Worm (Caenorhabditis elegans) whole organism, midembryonic: ENCODE data around the gene Y39B6A.30.
"Not testable (repeated sequence)": the region's sequence is repeated elsewhere in the genome, so short reads cannot be mapped to it uniquely, and the experiment has no call there.

ENCODE experiments used
- klf-2 ChIP-seq: fragments of 200-800 bp; sonication (Bioruptor generic); conservative IDR thresholded peaks from 2 replicates; pipeline ENCODE4 v1.3.6; 2022; ENCODE audit warnings: missing genetic modification reagents, missing genetic modification characterization, missing compliant biosample characterization
- med-1 ChIP-seq: sonication (generic microtip); optimal IDR thresholded peaks from 2 replicates; lab custom pipeline; 2017; ENCODE audit warnings: missing genetic modification characterization, mild to moderate bottlenecking, missing compliant biosample characterization, antibody characterized with exemption, missing genetic modification reagents; ENCODE audit not compliant: insufficient read depth
- ref-1 ChIP-seq: fragments of 200-800 bp; sonication (Bioruptor generic); conservative IDR thresholded peaks from 2 replicates; pipeline ENCODE4 v1.3.6; 2022; ENCODE audit warnings: missing genetic modification reagents, missing genetic modification characterization, missing compliant biosample characterization
- ztf-29 ChIP-seq: fragments of 200-800 bp; sonication (Bioruptor generic); IDR thresholded peaks from 2 replicates; pipeline ENCODE4 v1.3.6; 2022; ENCODE audit warnings: missing genetic modification reagents, missing genetic modification characterization, missing compliant biosample characterization

DNA sequence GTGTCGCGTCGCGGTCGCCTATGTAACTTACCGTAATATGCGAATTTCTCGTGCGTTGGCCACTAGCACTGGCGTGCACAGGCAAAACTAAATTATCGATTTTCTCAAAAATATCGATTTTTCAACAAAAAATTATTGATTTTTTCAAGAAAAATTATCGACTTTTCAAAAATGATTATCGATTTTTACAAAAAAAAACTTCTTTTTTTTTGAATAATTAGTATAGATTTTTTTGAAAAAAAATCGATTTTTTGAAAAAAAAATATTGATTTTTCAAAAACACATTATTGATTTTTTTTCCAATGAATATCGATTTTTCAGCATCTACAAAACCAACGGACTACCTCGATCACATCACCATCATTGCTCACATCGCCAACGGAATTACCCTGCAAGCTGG, 567 bp downstream of the Y39B6A.30 start:
- not testable (repeated sequence) for TF ChIP-seq ztf-29 (GFP tag; lab: Robert Waterston, UW); ref-1 (GFP tag; lab: Robert Waterston, UW); klf-2 (GFP tag; lab: Robert Waterston, UW); med-1 (GFP tag; lab: Kevin White, UChicago)
